Worm (Caenorhabditis elegans) whole organism, mixed stage, embryonic: Measurements from ENCODE around the gene tbh-1.

ENCODE experiments used
- M03D4.4 ChIP-seq: sonication (generic microtip); optimal IDR thresholded peaks from 2 replicates; lab custom pipeline; 2017; ENCODE audit warnings: mild to moderate bottlenecking, missing genetic modification characterization, missing compliant biosample characterization
- bed-3 ChIP-seq: fragments of 200-800 bp; sonication (Bioruptor generic); optimal IDR thresholded peaks from 3 replicates; lab custom pipeline; 2018; ENCODE audit warnings: mild to moderate bottlenecking, missing genetic modification characterization, moderate library complexity, missing compliant biosample characterization
- blmp-1 ChIP-seq: fragments of 150-350 bp; optimal IDR thresholded peaks from 2 replicates; lab custom pipeline; 2014; ENCODE audit warnings: missing biosample characterization, missing genetic modification characterization
- ceh-39 ChIP-seq: fragments of 150-350 bp; optimal IDR thresholded peaks from 2 replicates; lab custom pipeline; 2014; ENCODE audit warnings: missing biosample characterization, missing genetic modification characterization
- ceh-43 ChIP-seq: fragments of 200-800 bp; sonication (Bioruptor generic); optimal IDR thresholded peaks from 2 replicates; lab custom pipeline; 2018; ENCODE audit warnings: mild to moderate bottlenecking, missing genetic modification characterization, moderate library complexity, missing compliant biosample characterization
- ceh-83 ChIP-seq: fragments of 200-800 bp; sonication (Bioruptor generic); optimal IDR thresholded peaks from 2 replicates; lab custom pipeline; 2018; ENCODE audit warnings: mild to moderate bottlenecking, missing genetic modification characterization, missing compliant biosample characterization
- ces-1 ChIP-seq: fragments of 150-350 bp; optimal IDR thresholded peaks from 2 replicates; lab custom pipeline; 2014; ENCODE audit warnings: missing biosample characterization, missing genetic modification reagents, missing genetic modification characterization
- cnd-1 ChIP-seq: fragments of 200-800 bp; sonication (Bioruptor generic); optimal IDR thresholded peaks from 2 replicates; lab custom pipeline; 2018; ENCODE audit warnings: mild to moderate bottlenecking, missing genetic modification characterization, missing compliant biosample characterization
- drap-1 ChIP-seq: fragments of 200-800 bp; sonication (Bioruptor generic); optimal IDR thresholded peaks from 3 replicates; lab custom pipeline; 2018; ENCODE audit warnings: mild to moderate bottlenecking, missing genetic modification characterization, missing compliant biosample characterization
- elt-1 ChIP-seq: sonication (generic microtip); optimal IDR thresholded peaks from 2 replicates; lab custom pipeline; 2017; ENCODE audit warnings: missing genetic modification characterization, mild to moderate bottlenecking, missing compliant biosample characterization, antibody characterized with exemption, moderate library complexity, borderline replicate concordance; ENCODE audit not compliant: insufficient read depth
- elt-3 ChIP-seq: fragments of 150-350 bp; optimal IDR thresholded peaks from 2 replicates; lab custom pipeline; 2014; ENCODE audit warnings: missing biosample characterization, missing genetic modification characterization
- flh-1 ChIP-seq: fragments of 200-800 bp; sonication (Bioruptor generic); optimal IDR thresholded peaks from 2 replicates; lab custom pipeline; 2018; ENCODE audit warnings: mild to moderate bottlenecking, missing genetic modification characterization, moderate library complexity, missing compliant biosample characterization
- ham-2 ChIP-seq: fragments of 200-800 bp; sonication (Bioruptor generic); optimal IDR thresholded peaks from 2 replicates; lab custom pipeline; 2018; ENCODE audit warnings: mild to moderate bottlenecking, missing genetic modification characterization, missing compliant biosample characterization
- hlh-1 ChIP-seq: fragments of 150-350 bp; optimal IDR thresholded peaks from 2 replicates; lab custom pipeline; 2014; ENCODE audit warnings: missing biosample characterization, missing genetic modification reagents, missing genetic modification characterization
- lin-32 ChIP-seq: fragments of 200-800 bp; sonication (Bioruptor generic); optimal IDR thresholded peaks from 2 replicates; lab custom pipeline; 2018; ENCODE audit warnings: mild to moderate bottlenecking, missing genetic modification characterization, missing compliant biosample characterization
- mab-5 ChIP-seq: fragments of 150-350 bp; optimal IDR thresholded peaks from 2 replicates; lab custom pipeline; 2014; ENCODE audit warnings: missing biosample characterization, missing genetic modification characterization
- mep-1 ChIP-seq: fragments of 150-350 bp; optimal IDR thresholded peaks from 2 replicates; lab custom pipeline; 2017; ENCODE audit warnings: missing biosample characterization, missing genetic modification reagents, missing genetic modification characterization, inconsistent platforms
- mls-2 ChIP-seq: sonication (generic microtip); optimal IDR thresholded peaks from 2 replicates; lab custom pipeline; 2016; ENCODE audit warnings: mild to moderate bottlenecking, missing genetic modification characterization, moderate library complexity, missing compliant biosample characterization
- nhr-12 ChIP-seq: fragments of 150-350 bp; optimal IDR thresholded peaks from 2 replicates; lab custom pipeline; 2014; ENCODE audit warnings: missing biosample characterization, missing genetic modification characterization
- nhr-2 ChIP-seq: fragments of 150-350 bp; optimal IDR thresholded peaks from 2 replicates; lab custom pipeline; 2014; ENCODE audit warnings: missing biosample characterization, missing genetic modification characterization
- nhr-237 ChIP-seq: fragments of 150-350 bp; optimal IDR thresholded peaks from 2 replicates; lab custom pipeline; 2014; ENCODE audit warnings: missing biosample characterization, missing genetic modification characterization
- nhr-28 ChIP-seq: fragments of 150-350 bp; optimal IDR thresholded peaks from 2 replicates; lab custom pipeline; 2014; ENCODE audit warnings: missing biosample characterization, missing genetic modification characterization
- nhr-76 ChIP-seq: sonication (generic microtip); optimal IDR thresholded peaks from 2 replicates; lab custom pipeline; 2017; ENCODE audit warnings: missing biosample characterization, missing genetic modification characterization
- pha-4 ChIP-seq: fragments of 150-350 bp; optimal IDR thresholded peaks from 2 replicates; lab custom pipeline; 2018; ENCODE audit warnings: missing biosample characterization, missing genetic modification reagents, missing genetic modification characterization
- sem-2 ChIP-seq: fragments of 200-800 bp; sonication (Bioruptor generic); optimal IDR thresholded peaks from 2 replicates; lab custom pipeline; 2018; ENCODE audit warnings: mild to moderate bottlenecking, missing genetic modification characterization, missing compliant biosample characterization
- snpc-4 ChIP-seq: fragments of 150-350 bp; optimal IDR thresholded peaks from 2 replicates; lab custom pipeline; 2014; ENCODE audit warnings: missing biosample characterization, missing genetic modification characterization
- tbx-8 ChIP-seq: fragments of 200-800 bp; sonication (Bioruptor generic); optimal IDR thresholded peaks from 2 replicates; lab custom pipeline; 2018; ENCODE audit warnings: mild to moderate bottlenecking, missing genetic modification characterization, moderate library complexity, missing compliant biosample characterization
- unc-120 ChIP-seq: sonication (generic microtip); optimal IDR thresholded peaks from 2 replicates; lab custom pipeline; 2017; ENCODE audit warnings: missing genetic modification characterization, missing compliant biosample characterization; ENCODE audit not compliant: poor library complexity, severe bottlenecking
- unc-39 ChIP-seq: fragments of 150-350 bp; optimal IDR thresholded peaks from 2 replicates; lab custom pipeline; 2014; ENCODE audit warnings: missing biosample characterization, missing genetic modification characterization
- unc-62 ChIP-seq: fragments of 150-350 bp; optimal IDR thresholded peaks from 2 replicates; lab custom pipeline; 2014; ENCODE audit warnings: missing biosample characterization, missing genetic modification reagents, missing genetic modification characterization
- zip-8 ChIP-seq: fragments of 150-350 bp; optimal IDR thresholded peaks from 2 replicates; lab custom pipeline; 2014; ENCODE audit warnings: missing biosample characterization, missing genetic modification characterization

tbh-1 gene

DNA sequence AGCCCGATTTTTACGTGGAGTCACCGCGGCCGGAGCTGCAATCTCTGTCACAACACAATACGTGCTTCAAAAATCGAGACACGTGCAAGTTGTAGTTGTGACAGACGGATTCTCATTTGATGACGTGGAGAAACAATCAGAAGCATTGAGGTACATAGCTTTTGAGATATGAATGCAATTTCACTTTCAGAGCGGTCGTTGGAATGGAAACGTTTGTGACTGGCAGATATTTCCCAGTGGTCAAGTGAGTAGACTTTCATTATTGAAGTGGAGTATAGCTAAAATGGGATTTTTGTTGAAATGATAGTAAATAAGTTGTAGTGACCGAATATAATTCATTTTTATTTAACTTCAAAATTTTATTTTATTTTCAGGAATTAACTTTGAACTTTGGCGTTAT lies 13.6 kb downstream of the tbh-1 start:
- TF ChIP-seq mep-1 (tag; lab: Kevin White, UChicago): no peak
- no peak for TF ChIP-seq pha-4
- TF ChIP-seq ham-2 (GFP tag; lab: Kevin White, UChicago): no peak
- no peak for TF ChIP-seq ceh-83
- no peak for TF ChIP-seq nhr-28 (tag; lab: Kevin White, UChicago)
- no peak for TF ChIP-seq nhr-237 (tag; lab: Kevin White, UChicago)
- no peak for TF ChIP-seq nhr-76 (tag; lab: Kevin White, UChicago)
- no peak for TF ChIP-seq sem-2 (GFP tag; lab: Kevin White, UChicago)
- no peak for TF ChIP-seq unc-62

DNA sequence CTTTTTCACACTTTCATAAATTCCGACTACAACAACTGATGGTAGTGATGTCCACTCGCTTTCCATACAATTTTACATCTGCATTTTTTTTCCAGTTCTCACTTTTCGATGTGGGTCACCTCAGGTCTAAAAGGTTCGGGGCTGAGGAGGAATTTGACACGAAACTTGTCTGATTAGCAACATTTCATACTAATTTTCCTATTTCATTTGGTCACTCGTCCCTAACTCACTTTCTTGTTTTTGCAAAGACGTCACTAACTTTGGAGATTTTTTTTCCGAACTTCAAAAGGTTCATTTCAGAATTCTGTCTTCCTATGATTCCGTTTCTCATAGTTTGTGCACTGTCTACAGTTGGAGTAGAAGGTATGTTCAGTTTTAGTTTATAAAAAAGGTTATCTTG lies 16.9 kb downstream of the tbh-1 start, which contains the start of gene H13N06.2:
TSS of gene H13N06.2 (plus strand) at position 301 of the 400 bp plus-strand sequence.
- TF ChIP-seq elt-3 (tag; lab: Kevin White, UChicago) (no peak), unc-39 (tag; lab: Kevin White, UChicago) (no peak), unc-62 (no peak), ceh-83 (no peak), ceh-43 (no peak), M03D4.4 (tag; lab: Kevin White, UChicago) (no peak), ceh-39 (tag; lab: Kevin White, UChicago) (no peak), tbx-8 (GFP tag; lab: Kevin White, UChicago) (no peak), nhr-76 (tag; lab: Kevin White, UChicago) (no peak), mls-2 (tag; lab: Kevin White, UChicago) (no peak), unc-120 (no peak), sem-2 (GFP tag; lab: Kevin White, UChicago) (no peak), snpc-4 (tag; lab: Kevin White, UChicago) (no peak), nhr-28 (tag; lab: Kevin White, UChicago) (no peak), blmp-1 (tag; lab: Kevin White, UChicago) (no peak), mab-5 (no peak), flh-1 (GFP tag; lab: Kevin White, UChicago) (no peak), mep-1 (tag; lab: Kevin White, UChicago) (no peak), nhr-12 (tag; lab: Kevin White, UChicago) (no peak), hlh-1 (no peak)

DNA sequence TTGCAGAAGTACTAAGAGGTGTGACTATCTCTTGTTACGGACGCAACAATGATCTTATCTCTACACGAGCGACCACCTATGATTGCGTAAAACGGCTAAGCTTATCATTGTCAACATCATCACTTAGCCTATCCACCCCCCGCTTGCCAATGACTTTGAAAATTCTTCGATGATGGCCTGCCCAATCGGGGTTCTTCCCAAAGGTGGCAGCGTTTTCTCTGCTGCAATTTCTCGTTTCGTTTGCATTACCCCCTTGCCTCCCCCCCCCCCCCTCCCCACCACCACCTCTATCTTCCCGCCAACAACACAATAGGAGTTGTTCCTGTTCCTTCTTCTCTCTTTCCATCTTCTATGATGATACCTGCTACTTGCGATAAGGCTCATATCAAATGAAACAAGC lies 17.5 kb downstream of the tbh-1 start:
- TF ChIP-seq elt-1 (peak; percentile 80), ham-2 (GFP tag; lab: Kevin White, UChicago) (peak; percentile 82), nhr-237 (tag; lab: Kevin White, UChicago) (no peak), drap-1 (GFP tag; lab: Kevin White, UChicago) (no peak), flh-1 (GFP tag; lab: Kevin White, UChicago) (no peak)

DNA sequence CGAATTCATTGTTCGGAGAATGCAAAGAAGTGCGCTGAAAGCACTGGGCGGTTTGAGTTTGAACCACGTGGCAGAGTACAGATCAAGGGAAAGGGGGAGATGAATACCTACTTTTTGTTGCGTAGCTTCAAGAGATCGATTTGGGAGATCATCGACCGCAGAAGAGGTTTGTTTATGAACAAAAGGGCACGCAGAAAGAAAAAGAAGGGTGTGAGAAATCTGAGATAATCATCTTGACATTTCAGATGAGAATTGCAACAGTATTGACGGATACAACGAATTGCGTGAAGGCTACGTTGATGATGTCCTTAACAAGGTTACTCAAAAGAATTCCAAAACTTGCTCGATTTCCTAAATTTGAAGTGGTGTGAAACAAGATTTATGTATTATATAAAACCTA lies 19.4 kb downstream of the tbh-1 start:
- TF ChIP-seq elt-3 (tag; lab: Kevin White, UChicago) (no peak), elt-1 (peak; percentile 34)

DNA sequence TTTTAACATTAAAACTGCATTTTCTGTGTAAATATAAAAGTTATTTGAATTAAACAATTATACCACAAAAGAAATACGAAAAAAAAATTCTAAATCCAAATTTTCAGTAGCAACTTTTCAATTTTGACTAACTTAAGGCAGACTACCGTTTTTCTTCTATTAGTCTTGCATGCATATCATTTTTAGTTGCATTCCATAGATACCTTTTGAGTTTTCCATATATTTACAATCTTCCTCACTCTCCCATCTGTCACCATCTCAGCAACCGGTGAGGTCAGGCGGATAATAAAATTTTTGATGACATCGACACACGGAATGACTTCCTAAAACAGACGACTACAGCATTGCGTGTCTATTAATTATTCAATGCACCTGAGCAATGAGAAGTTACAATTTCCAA lies 26.0 kb downstream of the tbh-1 start, which contains the start of gene gcy-36:
TSS of gene gcy-36 (plus strand) at position 301 of the 400 bp plus-strand sequence.
- TF ChIP-seq blmp-1 (tag; lab: Kevin White, UChicago): no peak
- no peak for TF ChIP-seq ham-2 (GFP tag; lab: Kevin White, UChicago)
- TF ChIP-seq ceh-83: no peak
- no peak for TF ChIP-seq mab-5
- no peak for TF ChIP-seq unc-120
- TF ChIP-seq nhr-76 (tag; lab: Kevin White, UChicago): no peak
- TF ChIP-seq sem-2 (GFP tag; lab: Kevin White, UChicago): no peak
- no peak for TF ChIP-seq zip-8 (tag; lab: Kevin White, UChicago)
- no peak for TF ChIP-seq M03D4.4 (tag; lab: Kevin White, UChicago)
- TF ChIP-seq tbx-8 (GFP tag; lab: Kevin White, UChicago): no peak
- TF ChIP-seq nhr-28 (tag; lab: Kevin White, UChicago): no peak
- TF ChIP-seq, all 35 proteins: peak for 0

DNA sequence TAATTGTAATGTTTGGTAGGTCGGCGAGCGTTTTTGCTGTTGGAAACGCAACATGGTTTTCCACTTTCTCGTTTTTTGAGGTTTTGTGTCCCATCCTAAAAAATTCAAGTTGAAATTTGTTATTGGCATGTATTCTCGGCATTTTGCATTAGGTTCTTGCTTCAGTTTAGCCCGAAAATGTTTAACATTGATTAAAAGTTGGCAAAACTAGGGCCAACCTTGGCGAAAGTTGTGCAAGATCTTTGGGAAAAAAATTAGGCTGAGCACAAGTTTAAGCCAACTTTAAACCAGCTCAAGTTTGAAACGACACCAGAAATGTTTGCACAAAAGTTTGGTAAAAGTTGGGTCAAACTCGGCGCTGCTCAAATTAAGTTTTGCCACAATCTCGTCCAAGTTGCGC lies 27.4 kb downstream of the tbh-1 start, which contains the start of gene exc-1:
TSS of gene exc-1 (minus strand) at position 101 of the 400 bp plus-strand sequence.
- TF ChIP-seq unc-62 (no peak), ceh-83 (no peak), blmp-1 (tag; lab: Kevin White, UChicago) (no peak), lin-32 (no peak), hlh-1 (no peak), nhr-2 (tag; lab: Kevin White, UChicago) (no peak), ham-2 (GFP tag; lab: Kevin White, UChicago) (no peak), nhr-28 (tag; lab: Kevin White, UChicago) (no peak), ces-1 (GFP tag; lab: Kevin White, UChicago) (no peak), mep-1 (tag; lab: Kevin White, UChicago) (no peak), cnd-1 (tag; lab: Kevin White, UChicago) (no peak), mls-2 (tag; lab: Kevin White, UChicago) (no peak), bed-3 (GFP tag; lab: Kevin White, UChicago) (no peak)
